Fruit fly (Drosophila melanogaster) Kc167 (cell line): ENCODE measurements around the gene ABCB7.

Experiments used
- Myc ChIP-seq: fragments of >200 bp; optimal IDR thresholded peaks from 2 replicates; lab custom pipeline; 2017; ENCODE audit warnings: missing external identifiers
- h ChIP-seq: fragments of >200 bp; optimal IDR thresholded peaks from 3 replicates; lab custom pipeline; 2018; ENCODE audit warnings: missing external identifiers
- insv ChIP-seq: fragments of >200 bp; optimal IDR thresholded peaks from 3 replicates; lab custom pipeline; 2018; ENCODE audit warnings: missing external identifiers
- psq ChIP-seq: fragments of >200 bp; optimal IDR thresholded peaks from 2 replicates; lab custom pipeline; 2017; ENCODE audit warnings: missing external identifiers
- ttk ChIP-seq: sonication (Bioruptor generic); optimal IDR thresholded peaks from 2 replicates; lab custom pipeline; 2017; ENCODE audit warnings: missing external identifiers

- no peak for TF ChIP-seq psq
- TF ChIP-seq insv (lab: Kevin White, UChicago) = no peak
- TF ChIP-seq ttk (lab: Kevin White, UChicago) = no peak
- no peak for TF ChIP-seq h (lab: Kevin White, UChicago)
- no peak for TF ChIP-seq Myc
Measured at dm6 chr3L:1577338-1577737, 40.9 kb upstream of the ABCB7 start.
